Worm (Caenorhabditis elegans) whole organism, late embryonic: ENCODE measurements around the gene F53A3.7.

Source experiments
- ama-1 ChIP-seq: fragments of 150-350 bp; optimal IDR thresholded peaks from 2 replicates; lab custom pipeline; 2014
- pax-1 ChIP-seq: fragments of 150-350 bp; optimal IDR thresholded peaks from 2 replicates; lab custom pipeline; 2014; ENCODE audit warnings: missing biosample characterization, missing genetic modification characterization
- pha-2 ChIP-seq: sonication (generic microtip); optimal IDR thresholded peaks from 2 replicates; lab custom pipeline; 2017; ENCODE audit warnings: mild to moderate bottlenecking, missing genetic modification characterization, missing compliant biosample characterization
- tbx-2 ChIP-seq: sonication (generic microtip); optimal IDR thresholded peaks from 2 replicates; lab custom pipeline; 2016; ENCODE audit warnings: missing genetic modification characterization, missing compliant biosample characterization

- TF ChIP-seq ama-1 (lab: Kevin White, UChicago) (no peak), tbx-2 (tag; lab: Kevin White, UChicago) (peak; percentile 55), pax-1 (peak; percentile 81), pha-2 (tag; lab: Kevin White, UChicago) (no peak)
Measured at ce11 chrIII:1950236-1950635, 1.1 kb upstream of the F53A3.7 start, which contains the start of the genes polh-1 and rps-22.
